Worm (Caenorhabditis elegans) whole organism, early embryonic: ENCODE data around the gene C29G2.3.

ENCODE experiments used
- ama-1 ChIP-seq: fragments of 150-350 bp; optimal IDR thresholded peaks from 2 replicates; lab custom pipeline; 2014
- ceh-36 ChIP-seq: sonication (generic microtip); optimal IDR thresholded peaks from 2 replicates; lab custom pipeline; 2016; ENCODE audit warnings: missing genetic modification characterization, inconsistent platforms, missing compliant biosample characterization
- hnd-1 ChIP-seq: sonication (generic microtip); optimal IDR thresholded peaks from 2 replicates; lab custom pipeline; 2016; ENCODE audit warnings: missing genetic modification characterization, missing compliant biosample characterization

DNA sequence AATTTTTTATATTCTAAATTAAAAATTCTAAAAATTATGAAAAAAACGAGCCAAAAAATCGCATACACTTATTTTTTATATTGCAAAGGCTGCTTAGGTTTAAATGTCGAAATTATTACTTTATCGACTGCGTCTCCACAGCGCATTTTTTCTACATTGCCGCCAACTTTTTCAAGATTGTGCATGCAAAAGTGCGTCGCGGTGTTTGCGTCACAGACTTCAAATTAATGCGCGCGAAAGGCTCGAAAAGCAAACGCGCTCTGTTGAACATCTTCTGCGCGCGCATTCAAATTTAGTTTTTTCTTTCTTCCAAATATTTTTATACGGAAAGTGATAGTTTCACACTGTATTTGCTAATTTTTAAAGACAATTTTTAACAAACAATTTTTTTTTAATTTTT lies 19.8 kb downstream of the C29G2.3 start:
- no peak for TF ChIP-seq hnd-1 (tag; lab: Kevin White, UChicago)
- no peak for TF ChIP-seq ama-1 (lab: Kevin White, UChicago)
- no peak for TF ChIP-seq ceh-36 (tag; lab: Kevin White, UChicago)
